Worm (Caenorhabditis elegans): ENCODE data around the gene tbc-13.
A peak's percentile ranks its signal among the peaks of the same experiment; 100 is the strongest.

tbc-13 gene

ce11 chrX:12511384-12512007 lies 26.6 kb downstream of the tbc-13 start (continued):
- no peak for TF ChIP-seq nhr-11 (tag; optimal IDR thresholded peaks at IDR 0.05)
- TF ChIP-seq jun-1 (tag; optimal IDR thresholded peaks at IDR 0.05): no peak
- no peak for TF ChIP-seq zag-1 (tag; optimal IDR thresholded peaks at IDR 0.05)
- no peak for TF ChIP-seq ceh-90 (tag; optimal IDR thresholded peaks at IDR 0.05)
- peak; percentile 25 for TF ChIP-seq rnt-1 (tag; optimal IDR thresholded peaks at IDR 0.05)
- no peak for TF ChIP-seq skn-1 (tag; optimal IDR thresholded peaks at IDR 0.05)
- TF ChIP-seq lin-13 (GFP tag; optimal IDR thresholded peaks at IDR 0.05): no peak
- TF ChIP-seq nhr-20 (tag; optimal IDR thresholded peaks at IDR 0.05): peak; percentile 50
- peak; percentile 20 for TF ChIP-seq fkh-8 (tag; optimal IDR thresholded peaks at IDR 0.05)
- peak; percentile 11 for TF ChIP-seq snu-23 (GFP tag; optimal IDR thresholded peaks at IDR 0.05)
- TF ChIP-seq egl-13 (tag; optimal IDR thresholded peaks at IDR 0.05): peak; percentile 45
- TF ChIP-seq mep-1 (tag; optimal IDR thresholded peaks at IDR 0.05): no peak
- TF ChIP-seq unc-30 (tag; optimal IDR thresholded peaks at IDR 0.05): no peak
- no peak for TF ChIP-seq elt-2 (tag; optimal IDR thresholded peaks at IDR 0.05)
- peak; percentile 97 for TF ChIP-seq nhr-85 (tag)
- TF ChIP-seq Y116A8C.19 (tag; optimal IDR thresholded peaks at IDR 0.05; ENCODE audit: borderline replicate concordance): no peak
- no peak for TF ChIP-seq nhr-28 (tag; optimal IDR thresholded peaks at IDR 0.05)
- TF ChIP-seq nhr-84 (tag; optimal IDR thresholded peaks at IDR 0.05): no peak

ce11 chrX:12512472-12513137 lies 27.8 kb downstream of the tbc-13 start:
- TF ChIP-seq nhr-47 (tag; optimal IDR thresholded peaks at IDR 0.05) (no peak), C04F5.9 (tag; optimal IDR thresholded peaks at IDR 0.05) (no peak), zag-1 (tag; optimal IDR thresholded peaks at IDR 0.05) (no peak), hpl-2 (GFP tag; optimal IDR thresholded peaks at IDR 0.05) (no peak), unc-86 (tag; optimal IDR thresholded peaks at IDR 0.05) (peak; percentile 51), irx-1 (tag; optimal IDR thresholded peaks at IDR 0.05) (no peak), ceh-8 (GFP tag; optimal IDR thresholded peaks at IDR 0.05) (no peak), unc-30 (tag; optimal IDR thresholded peaks at IDR 0.05) (no peak), efl-1 (optimal IDR thresholded peaks at IDR 0.05) (no peak), efl-1 (GFP tag; optimal IDR thresholded peaks at IDR 0.05 in 1 of 2) (peak in 1 of 2 experiments; percentile 25), ceh-88 (GFP tag; IDR thresholded peaks at IDR 0.05) (no peak), nhr-76 (tag; optimal IDR thresholded peaks at IDR 0.05) (no peak), lin-15B (tag; optimal IDR thresholded peaks at IDR 0.05) (no peak), aha-1 (tag; optimal IDR thresholded peaks at IDR 0.05) (no peak), lin-13 (GFP tag; optimal IDR thresholded peaks at IDR 0.05) (no peak), mep-1 (tag; optimal IDR thresholded peaks at IDR 0.05) (peak; percentile 13), mab-9 (GFP tag; IDR thresholded peaks at IDR 0.05) (no peak), fkh-4 (tag; optimal IDR thresholded peaks at IDR 0.05; ENCODE audit: borderline replicate concordance) (no peak), elt-2 (tag; optimal IDR thresholded peaks at IDR 0.05) (no peak), nhr-71 (tag; optimal IDR thresholded peaks at IDR 0.05) (peak; percentile 22), dsc-1 (tag; optimal IDR thresholded peaks at IDR 0.05) (peak; percentile 74), hlh-4 (tag; optimal IDR thresholded peaks at IDR 0.05) (no peak), nhr-77 (tag; optimal IDR thresholded peaks at IDR 0.05) (no peak), lin-35 (GFP tag; optimal IDR thresholded peaks at IDR 0.05) (no peak), nhr-19 (GFP tag; conservative IDR thresholded peaks at IDR 0.05) (no peak), lir-3 (tag; optimal IDR thresholded peaks at IDR 0.05; ENCODE audit: poor library complexity) (no peak), lin-14 (GFP tag; optimal IDR thresholded peaks at IDR 0.05) (peak; percentile 4)

- TF ChIP-seq xbp-1 (tag; optimal IDR thresholded peaks at IDR 0.05) (peak; percentile 3), egl-13 (tag; optimal IDR thresholded peaks at IDR 0.05) (peak; percentile 79), fkh-10 (GFP tag; optimal IDR thresholded peaks at IDR 0.05) (peak; percentile 29), egl-27 (tag; optimal IDR thresholded peaks at IDR 0.05) (no peak), ceh-82 (tag; optimal IDR thresholded peaks at IDR 0.05) (peak in 1 of 3 experiments; percentile 34), grh-1 (GFP tag; IDR thresholded peaks at IDR 0.05) (no peak), ama-1 (optimal IDR thresholded peaks at IDR 0.05) (no peak), nhr-90 (tag; optimal IDR thresholded peaks at IDR 0.05; ENCODE audit: poor library complexity) (no peak), swsn-7 (tag; optimal IDR thresholded peaks at IDR 0.05) (peak; percentile 18), nhr-47 (tag; optimal IDR thresholded peaks at IDR 0.05) (peak; percentile 47), nhr-71 (tag; optimal IDR thresholded peaks at IDR 0.05) (peak; percentile 51), unc-30 (tag; optimal IDR thresholded peaks at IDR 0.05) (no peak), ceh-88 (GFP tag; IDR thresholded peaks at IDR 0.05) (no peak), unc-86 (tag; optimal IDR thresholded peaks at IDR 0.05) (peak; percentile 77), tbx-2 (tag; optimal IDR thresholded peaks at IDR 0.05) (peak; percentile 8), pag-3 (tag; optimal IDR thresholded peaks at IDR 0.05; ENCODE audit: borderline replicate concordance, insufficient read depth) (no peak)
Observed at ce11 chrX:12513415-12513814, 28.6 kb downstream of the tbc-13 start.
